Worm (Caenorhabditis elegans): Measurements from ENCODE around the gene R05H10.7.

DNA sequence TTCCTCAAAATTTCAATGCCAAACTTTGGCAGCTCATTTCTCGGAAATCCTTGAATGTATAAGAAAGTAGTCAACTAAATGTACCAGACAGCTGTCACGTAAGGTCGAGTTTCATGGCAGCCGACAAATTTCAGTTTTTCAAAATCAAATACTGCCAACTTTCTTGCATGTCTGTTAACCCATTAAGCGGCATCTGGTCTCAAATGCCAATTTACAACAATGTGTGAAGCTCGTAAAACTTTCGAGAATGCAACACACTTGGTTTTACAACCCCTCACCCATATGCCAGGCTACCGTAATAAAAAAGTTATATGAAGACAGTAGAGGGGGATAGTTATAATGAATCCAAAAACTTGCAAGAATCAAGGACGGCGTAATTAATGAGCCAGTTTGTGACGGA, 48.3 kb downstream of the R05H10.7 start:
- TF ChIP-seq hnd-1 (tag; optimal IDR thresholded peaks at IDR 0.05) = no peak
- TF ChIP-seq ama-1 (optimal IDR thresholded peaks at IDR 0.05) = no peak
- TF ChIP-seq tbx-37 (GFP tag; conservative IDR thresholded peaks at IDR 0.05) = no peak
- TF ChIP-seq flt-1 (GFP tag; IDR thresholded peaks at IDR 0.05) = no peak
- no peak for TF ChIP-seq aly-1 (tag; optimal IDR thresholded peaks at IDR 0.05)
- TF ChIP-seq scrt-1 (GFP tag; IDR thresholded peaks at IDR 0.05) = no peak

Data from whole organism, early embryonic.